Worm (Caenorhabditis elegans): ENCODE data around the gene rom-4.

DNA sequence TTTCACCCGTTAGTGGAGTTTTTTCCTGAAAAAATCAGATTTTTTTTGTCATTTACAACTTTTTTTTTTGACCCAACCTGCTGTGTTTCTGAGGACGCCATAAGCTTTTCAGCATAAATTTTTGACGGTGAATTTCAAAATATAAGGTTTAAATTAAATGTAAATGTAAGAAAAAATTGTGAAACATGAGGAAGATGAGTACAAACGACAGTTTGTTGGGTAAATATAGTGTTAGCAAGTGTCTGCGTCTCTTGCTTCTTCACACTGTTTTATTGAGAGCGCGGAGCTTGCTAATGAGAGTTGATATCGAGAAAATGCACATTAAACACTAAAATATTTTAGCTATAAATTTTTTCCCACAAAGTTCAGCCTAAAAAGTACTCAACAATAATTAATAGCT, 25.2 kb upstream of the rom-4 start, which contains the start of gene rom-3:
- TF ChIP-seq unc-62 (GFP tag; optimal IDR thresholded peaks at IDR 0.05) (no peak), snpc-4 (tag; optimal IDR thresholded peaks at IDR 0.05) (no peak), fos-1 (tag; optimal IDR thresholded peaks at IDR 0.05) (no peak), blmp-1 (tag; optimal IDR thresholded peaks at IDR 0.05; ENCODE audit: insufficient read depth) (no peak), ceh-16 (tag; optimal IDR thresholded peaks at IDR 0.05) (no peak), F13H6.1 (tag; optimal IDR thresholded peaks at IDR 0.05) (no peak), nhr-6 (tag; optimal IDR thresholded peaks at IDR 0.05) (no peak), elt-3 (tag; optimal IDR thresholded peaks at IDR 0.05) (no peak), unc-39 (tag; optimal IDR thresholded peaks at IDR 0.05) (no peak), mdl-1 (tag; optimal IDR thresholded peaks at IDR 0.05) (no peak), Y55F3AM.14 (GFP tag; optimal IDR thresholded peaks at IDR 0.05) (no peak), nhr-12 (tag; optimal IDR thresholded peaks at IDR 0.05) (no peak)

All from whole organism, L2 larva.